Fruit fly (Drosophila melanogaster) whole organism, wandering third instar larva: ENCODE results near the gene Aatf.

ENCODE experiments used
- Abd-B ChIP-seq: fragments of >200 bp; optimal IDR thresholded peaks from 2 replicates; lab custom pipeline; 2017; ENCODE audit warnings: missing biosample characterization, missing genetic modification characterization
- CG32264 ChIP-seq: fragments of 200-800 bp; sonication (Bioruptor generic); optimal IDR thresholded peaks from 2 replicates; lab custom pipeline; 2016; ENCODE audit warnings: missing biosample characterization, missing genetic modification characterization
- CrebA ChIP-seq: fragments of 200-800 bp; sonication (Bioruptor generic); optimal IDR thresholded peaks from 2 replicates; lab custom pipeline; 2016; ENCODE audit warnings: missing biosample characterization, mild to moderate bottlenecking, missing genetic modification characterization, borderline replicate concordance
- Dfd ChIP-seq: fragments of >200 bp; optimal IDR thresholded peaks from 2 replicates; lab custom pipeline; 2017; ENCODE audit warnings: missing biosample characterization, missing genetic modification characterization
- Dif ChIP-seq: fragments of 200-275, 200-300 bp; sonication (Bioruptor generic); optimal IDR thresholded peaks from 2 replicates; lab custom pipeline; 2018; ENCODE audit warnings: missing biosample characterization, missing genetic modification characterization; ENCODE audit not compliant: partially characterized antibody
- GATAd ChIP-seq: sonication (Bioruptor generic); optimal IDR thresholded peaks from 2 replicates; lab custom pipeline; 2016; ENCODE audit warnings: missing biosample characterization, missing genetic modification characterization
- HLH106 ChIP-seq: fragments of 200-800 bp; optimal IDR thresholded peaks from 3 replicates; lab custom pipeline; 2019; ENCODE audit warnings: missing biosample characterization, mild to moderate bottlenecking, missing genetic modification characterization, moderate library complexity
- Hnf4 ChIP-seq: fragments of 200-800 bp; sonication (Bioruptor generic); optimal IDR thresholded peaks from 2 replicates; lab custom pipeline; 2016; ENCODE audit warnings: missing biosample characterization, mild to moderate bottlenecking, missing genetic modification characterization
- Hr78 ChIP-seq: fragments of >200 bp; optimal IDR thresholded peaks from 2 replicates; lab custom pipeline; 2017; ENCODE audit warnings: missing biosample characterization, missing genetic modification characterization
- Hr83 ChIP-seq: fragments of 200-300 bp; sonication (Bioruptor generic); optimal IDR thresholded peaks from 2 replicates; lab custom pipeline; 2016; ENCODE audit warnings: missing biosample characterization, mild to moderate bottlenecking, missing genetic modification characterization, moderate library complexity; ENCODE audit not compliant: poor library complexity, severe bottlenecking
- Jra ChIP-seq: sonication (Bioruptor generic); optimal IDR thresholded peaks from 2 replicates; lab custom pipeline; 2016; ENCODE audit warnings: missing biosample characterization, missing genetic modification characterization
- N ChIP-seq: fragments of >200 bp; optimal IDR thresholded peaks from 2 replicates; lab custom pipeline; 2018; ENCODE audit warnings: missing biosample characterization, missing external identifiers, missing genetic modification characterization
- OdsH ChIP-seq: fragments of 200-800 bp; sonication (Bioruptor generic); optimal IDR thresholded peaks from 2 replicates; lab custom pipeline; 2016; ENCODE audit warnings: missing biosample characterization, mild to moderate bottlenecking, missing genetic modification characterization
- Rel ChIP-seq, 2 experiments: fragments of 200-800 bp; sonication (Bioruptor generic) in 1 of 2; optimal IDR thresholded peaks; 2 replicates in 1 of 2; 3 replicates in 1 of 2; lab custom pipeline; 2016 to 2019; ENCODE audit warnings: mild to moderate bottlenecking in 2 of 2, missing biosample characterization in 2 of 2, missing genetic modification characterization in 2 of 2, moderate library complexity in 1 of 2
- Sp1 ChIP-seq: fragments of 200-800 bp; sonication (Bioruptor generic); optimal IDR thresholded peaks from 3 replicates; lab custom pipeline; 2019; ENCODE audit warnings: missing biosample characterization, mild to moderate bottlenecking, missing genetic modification characterization, moderate library complexity
- Vsx2 ChIP-seq: fragments of 200-300, 225-300 bp; sonication (Bioruptor generic); optimal IDR thresholded peaks from 2 replicates; lab custom pipeline; 2018; ENCODE audit warnings: missing biosample characterization, missing genetic modification characterization; ENCODE audit not compliant: partially characterized antibody
- br ChIP-seq: fragments of 200-800 bp; sonication (Bioruptor generic); optimal IDR thresholded peaks from 2 replicates; lab custom pipeline; 2016; ENCODE audit warnings: missing biosample characterization, missing genetic modification characterization
- brk ChIP-seq: fragments of 200-800 bp; sonication (Bioruptor generic); optimal IDR thresholded peaks from 2 replicates; lab custom pipeline; 2016; ENCODE audit warnings: missing biosample characterization, mild to moderate bottlenecking, missing genetic modification characterization
- dl ChIP-seq, 2 experiments: fragments of 175-275, 200-275 bp in 1 of 2; fragments of 200-275 bp in 1 of 2; sonication (Bioruptor generic); optimal IDR thresholded peaks; lab custom pipeline; 2018; ENCODE audit warnings: mild to moderate bottlenecking in 2 of 2, missing biosample characterization in 2 of 2, missing genetic modification characterization in 2 of 2, moderate library complexity in 2 of 2; ENCODE audit not compliant: partially characterized antibody in 2 of 2, insufficient read depth in 1 of 2
- dmrt93B ChIP-seq: fragments of 200-800 bp; sonication (Bioruptor generic); optimal IDR thresholded peaks from 2 replicates; lab custom pipeline; 2018; ENCODE audit warnings: missing biosample characterization, mild to moderate bottlenecking, missing genetic modification characterization
- dsf ChIP-seq: sonication (Bioruptor generic); optimal IDR thresholded peaks from 2 replicates; lab custom pipeline; 2016; ENCODE audit warnings: missing biosample characterization, missing genetic modification characterization, borderline replicate concordance
- foxo ChIP-seq, 2 experiments: fragments of 200-800 bp; sonication (Bioruptor generic); optimal IDR thresholded peaks; 2 replicates in 1 of 2; 3 replicates in 1 of 2; lab custom pipeline; 2016 to 2017; ENCODE audit warnings: missing biosample characterization in 2 of 2, missing genetic modification characterization in 2 of 2
- fru ChIP-seq: fragments of 200-800 bp; sonication (Bioruptor generic); optimal IDR thresholded peaks from 3 replicates; lab custom pipeline; 2016; ENCODE audit warnings: missing biosample characterization, mild to moderate bottlenecking, missing genetic modification characterization
- h ChIP-seq: fragments of 200-800 bp; sonication (Bioruptor generic); optimal IDR thresholded peaks from 3 replicates; lab custom pipeline; 2016; ENCODE audit warnings: missing biosample characterization, mild to moderate bottlenecking, missing genetic modification characterization
- jim ChIP-seq: fragments of 175-275, 200-325 bp; sonication (Bioruptor generic); optimal IDR thresholded peaks from 2 replicates; lab custom pipeline; 2016; ENCODE audit warnings: missing biosample characterization, mild to moderate bottlenecking, missing genetic modification characterization
- lola ChIP-seq: fragments of >200 bp; optimal IDR thresholded peaks from 2 replicates; lab custom pipeline; 2017; ENCODE audit warnings: missing biosample characterization, missing genetic modification characterization
- rgr ChIP-seq: fragments of 200-800 bp; sonication (Bioruptor generic); optimal IDR thresholded peaks from 3 replicates; lab custom pipeline; 2016; ENCODE audit warnings: missing biosample characterization, mild to moderate bottlenecking, missing genetic modification characterization
- sage ChIP-seq: fragments of 200-800 bp; sonication (Bioruptor generic); optimal IDR thresholded peaks from 2 replicates; lab custom pipeline; 2016; ENCODE audit warnings: missing biosample characterization, mild to moderate bottlenecking, missing genetic modification characterization
- sv ChIP-seq: fragments of 200-800 bp; sonication (Bioruptor generic); optimal IDR thresholded peaks from 3 replicates; lab custom pipeline; 2016; ENCODE audit warnings: missing biosample characterization, missing genetic modification characterization

Aatf gene

dm6 chr2L:6722822-6723749 is 5.7 kb downstream of the Aatf start, which contains the start of gene homer:
homer (minus strand) TSS chr2L:6723359.
- TF ChIP-seq CrebA (GFP tag; lab: Kevin White, UChicago) (no peak), OdsH (GFP tag; lab: Kevin White, UChicago) (no peak), sv (GFP tag; lab: Kevin White, UChicago) (no peak), foxo (GFP tag; optimal IDR thresholded peaks at IDR 0.05; lab: Kevin White, UChicago) (no peak), Hnf4 (GFP tag; lab: Kevin White, UChicago) (no peak), Rel (GFP tag; optimal IDR thresholded peaks at IDR 0.05; lab: Kevin White, UChicago) (no peak), Rel (tag; optimal IDR thresholded peaks at IDR 0.05; lab: Kevin White, UChicago) (no peak), Hr78 (GFP tag; lab: Kevin White, UChicago) (no peak), dsf (GFP tag; lab: Kevin White, UChicago) (peak; percentile 0), Hr83 (GFP tag; lab: Kevin White, UChicago) (peak; percentile 48), Vsx2 (peak; percentile 82), rgr (GFP tag; lab: Kevin White, UChicago) (peak; percentile 41), Dif (GFP tag; lab: Kevin White, UChicago) (no peak), fru (GFP tag; lab: Kevin White, UChicago) (peak; percentile 14), GATAd (GFP tag; lab: Kevin White, UChicago) (no peak), br (peak; percentile 13), N (GFP tag; lab: Kevin White, UChicago) (no peak), dl (GFP tag; optimal IDR thresholded peaks at IDR 0.05; lab: Kevin White, UChicago; ENCODE audit: insufficient read depth in 1 of 2, partially characterized antibody in 2 of 2) (no peak), Abd-B (GFP tag; lab: Kevin White, UChicago) (no peak), sage (GFP tag; lab: Kevin White, UChicago) (peak; percentile 39), Jra (GFP tag; lab: Kevin White, UChicago) (no peak), h (GFP tag; lab: Kevin White, UChicago) (peak; percentile 44)
- TF ChIP-seq, all 38 proteins: peak for 8

dm6 chr2L:6723750-6724503 is 6.5 kb downstream of the Aatf start, which contains the start of gene Liprin-alpha:
Liprin-alpha (plus strand) TSS chr2L:6723903.
- TF ChIP-seq OdsH (GFP tag; lab: Kevin White, UChicago) = no peak
- TF ChIP-seq sv (GFP tag; lab: Kevin White, UChicago) = no peak
- no peak for TF ChIP-seq HLH106 (tag; lab: Kevin White, UChicago)
- TF ChIP-seq lola (GFP tag; lab: Kevin White, UChicago) = no peak
- no peak for TF ChIP-seq Rel (GFP tag; optimal IDR thresholded peaks at IDR 0.05; lab: Kevin White, UChicago)
- TF ChIP-seq Rel (tag; optimal IDR thresholded peaks at IDR 0.05; lab: Kevin White, UChicago) = no peak
- TF ChIP-seq foxo (GFP tag; optimal IDR thresholded peaks at IDR 0.05; lab: Kevin White, UChicago) = no peak
- no peak for TF ChIP-seq Dfd (GFP tag; lab: Kevin White, UChicago)
- TF ChIP-seq CG32264 (GFP tag; lab: Kevin White, UChicago) = no peak
- no peak for TF ChIP-seq Hnf4 (GFP tag; lab: Kevin White, UChicago)
- no peak for TF ChIP-seq jim (GFP tag; lab: Kevin White, UChicago)
- no peak for TF ChIP-seq sage (GFP tag; lab: Kevin White, UChicago)
- TF ChIP-seq Abd-B (GFP tag; lab: Kevin White, UChicago) = peak; percentile 25
- no peak for TF ChIP-seq Sp1 (GFP tag; lab: Kevin White, UChicago)
- peak; percentile 89 for TF ChIP-seq N (GFP tag; lab: Kevin White, UChicago)

- TF ChIP-seq CG32264 (GFP tag; lab: Kevin White, UChicago) (no peak), h (GFP tag; lab: Kevin White, UChicago) (no peak), brk (GFP tag; lab: Kevin White, UChicago) (no peak), lola (GFP tag; lab: Kevin White, UChicago) (no peak), fru (GFP tag; lab: Kevin White, UChicago) (no peak), jim (GFP tag; lab: Kevin White, UChicago) (no peak), dsf (GFP tag; lab: Kevin White, UChicago) (no peak), foxo (GFP tag; optimal IDR thresholded peaks at IDR 0.05; lab: Kevin White, UChicago) (no peak), Vsx2 (no peak), sage (GFP tag; lab: Kevin White, UChicago) (no peak), dmrt93B (GFP tag; lab: Kevin White, UChicago) (no peak), Hr78 (GFP tag; lab: Kevin White, UChicago) (no peak)
Observed at dm6 chr2L:6732566-6732965, 15.1 kb downstream of the Aatf start, which contains the start of gene TTLL3B. TTLL3B (plus strand) TSS chr2L:6732866.
